Worm (Caenorhabditis elegans) whole organism, mixed stage, embryonic: ENCODE data around the gene clec-39.

Experiments
- M03D4.4 ChIP-seq: sonication (generic microtip); optimal IDR thresholded peaks from 2 replicates; lab custom pipeline; 2017; ENCODE audit warnings: mild to moderate bottlenecking, missing genetic modification characterization, missing compliant biosample characterization
- bed-3 ChIP-seq: fragments of 200-800 bp; sonication (Bioruptor generic); optimal IDR thresholded peaks from 3 replicates; lab custom pipeline; 2018; ENCODE audit warnings: mild to moderate bottlenecking, missing genetic modification characterization, moderate library complexity, missing compliant biosample characterization
- blmp-1 ChIP-seq: fragments of 150-350 bp; optimal IDR thresholded peaks from 2 replicates; lab custom pipeline; 2014; ENCODE audit warnings: missing biosample characterization, missing genetic modification characterization
- ceh-39 ChIP-seq: fragments of 150-350 bp; optimal IDR thresholded peaks from 2 replicates; lab custom pipeline; 2014; ENCODE audit warnings: missing biosample characterization, missing genetic modification characterization
- ceh-43 ChIP-seq: fragments of 200-800 bp; sonication (Bioruptor generic); optimal IDR thresholded peaks from 2 replicates; lab custom pipeline; 2018; ENCODE audit warnings: mild to moderate bottlenecking, missing genetic modification characterization, moderate library complexity, missing compliant biosample characterization
- ceh-83 ChIP-seq: fragments of 200-800 bp; sonication (Bioruptor generic); optimal IDR thresholded peaks from 2 replicates; lab custom pipeline; 2018; ENCODE audit warnings: mild to moderate bottlenecking, missing genetic modification characterization, missing compliant biosample characterization
- ces-1 ChIP-seq: fragments of 150-350 bp; optimal IDR thresholded peaks from 2 replicates; lab custom pipeline; 2014; ENCODE audit warnings: missing biosample characterization, missing genetic modification reagents, missing genetic modification characterization
- cnd-1 ChIP-seq: fragments of 200-800 bp; sonication (Bioruptor generic); optimal IDR thresholded peaks from 2 replicates; lab custom pipeline; 2018; ENCODE audit warnings: mild to moderate bottlenecking, missing genetic modification characterization, missing compliant biosample characterization
- drap-1 ChIP-seq: fragments of 200-800 bp; sonication (Bioruptor generic); optimal IDR thresholded peaks from 3 replicates; lab custom pipeline; 2018; ENCODE audit warnings: mild to moderate bottlenecking, missing genetic modification characterization, missing compliant biosample characterization
- elt-1 ChIP-seq: sonication (generic microtip); optimal IDR thresholded peaks from 2 replicates; lab custom pipeline; 2017; ENCODE audit warnings: missing genetic modification characterization, mild to moderate bottlenecking, missing compliant biosample characterization, antibody characterized with exemption, moderate library complexity, borderline replicate concordance; ENCODE audit not compliant: insufficient read depth
- elt-3 ChIP-seq: fragments of 150-350 bp; optimal IDR thresholded peaks from 2 replicates; lab custom pipeline; 2014; ENCODE audit warnings: missing biosample characterization, missing genetic modification characterization
- flh-1 ChIP-seq: fragments of 200-800 bp; sonication (Bioruptor generic); optimal IDR thresholded peaks from 2 replicates; lab custom pipeline; 2018; ENCODE audit warnings: mild to moderate bottlenecking, missing genetic modification characterization, moderate library complexity, missing compliant biosample characterization
- hlh-1 ChIP-seq: fragments of 150-350 bp; optimal IDR thresholded peaks from 2 replicates; lab custom pipeline; 2014; ENCODE audit warnings: missing biosample characterization, missing genetic modification reagents, missing genetic modification characterization
- lin-13 ChIP-seq: fragments of 150-350 bp; optimal IDR thresholded peaks from 2 replicates; lab custom pipeline; 2014; ENCODE audit warnings: missing biosample characterization, missing genetic modification characterization
- lin-32 ChIP-seq: fragments of 200-800 bp; sonication (Bioruptor generic); optimal IDR thresholded peaks from 2 replicates; lab custom pipeline; 2018; ENCODE audit warnings: mild to moderate bottlenecking, missing genetic modification characterization, missing compliant biosample characterization
- lsy-2 ChIP-seq: fragments of 150-350 bp; optimal IDR thresholded peaks from 2 replicates; lab custom pipeline; 2014; ENCODE audit warnings: missing biosample characterization, missing genetic modification characterization
- mab-5 ChIP-seq: fragments of 150-350 bp; optimal IDR thresholded peaks from 2 replicates; lab custom pipeline; 2014; ENCODE audit warnings: missing biosample characterization, missing genetic modification characterization
- mep-1 ChIP-seq: fragments of 150-350 bp; optimal IDR thresholded peaks from 2 replicates; lab custom pipeline; 2017; ENCODE audit warnings: missing biosample characterization, missing genetic modification reagents, missing genetic modification characterization, inconsistent platforms
- mls-2 ChIP-seq: sonication (generic microtip); optimal IDR thresholded peaks from 2 replicates; lab custom pipeline; 2016; ENCODE audit warnings: mild to moderate bottlenecking, missing genetic modification characterization, moderate library complexity, missing compliant biosample characterization
- nhr-2 ChIP-seq: fragments of 150-350 bp; optimal IDR thresholded peaks from 2 replicates; lab custom pipeline; 2014; ENCODE audit warnings: missing biosample characterization, missing genetic modification characterization
- nhr-237 ChIP-seq: fragments of 150-350 bp; optimal IDR thresholded peaks from 2 replicates; lab custom pipeline; 2014; ENCODE audit warnings: missing biosample characterization, missing genetic modification characterization
- nhr-28 ChIP-seq: fragments of 150-350 bp; optimal IDR thresholded peaks from 2 replicates; lab custom pipeline; 2014; ENCODE audit warnings: missing biosample characterization, missing genetic modification characterization
- nhr-76 ChIP-seq: sonication (generic microtip); optimal IDR thresholded peaks from 2 replicates; lab custom pipeline; 2017; ENCODE audit warnings: missing biosample characterization, missing genetic modification characterization
- pha-4 ChIP-seq: fragments of 150-350 bp; optimal IDR thresholded peaks from 2 replicates; lab custom pipeline; 2018; ENCODE audit warnings: missing biosample characterization, missing genetic modification reagents, missing genetic modification characterization
- sem-2 ChIP-seq: fragments of 200-800 bp; sonication (Bioruptor generic); optimal IDR thresholded peaks from 2 replicates; lab custom pipeline; 2018; ENCODE audit warnings: mild to moderate bottlenecking, missing genetic modification characterization, missing compliant biosample characterization
- snpc-4 ChIP-seq: fragments of 150-350 bp; optimal IDR thresholded peaks from 2 replicates; lab custom pipeline; 2014; ENCODE audit warnings: missing biosample characterization, missing genetic modification characterization
- sptf-1 ChIP-seq: sonication (generic microtip); optimal IDR thresholded peaks from 2 replicates; lab custom pipeline; 2017; ENCODE audit warnings: mild to moderate bottlenecking, missing genetic modification characterization, moderate library complexity, missing compliant biosample characterization
- tbx-8 ChIP-seq: fragments of 200-800 bp; sonication (Bioruptor generic); optimal IDR thresholded peaks from 2 replicates; lab custom pipeline; 2018; ENCODE audit warnings: mild to moderate bottlenecking, missing genetic modification characterization, moderate library complexity, missing compliant biosample characterization
- unc-120 ChIP-seq: sonication (generic microtip); optimal IDR thresholded peaks from 2 replicates; lab custom pipeline; 2017; ENCODE audit warnings: missing genetic modification characterization, missing compliant biosample characterization; ENCODE audit not compliant: poor library complexity, severe bottlenecking
- unc-62 ChIP-seq: fragments of 150-350 bp; optimal IDR thresholded peaks from 2 replicates; lab custom pipeline; 2014; ENCODE audit warnings: missing biosample characterization, missing genetic modification reagents, missing genetic modification characterization
- zip-8 ChIP-seq: fragments of 150-350 bp; optimal IDR thresholded peaks from 2 replicates; lab custom pipeline; 2014; ENCODE audit warnings: missing biosample characterization, missing genetic modification characterization

Gene clec-39

DNA sequence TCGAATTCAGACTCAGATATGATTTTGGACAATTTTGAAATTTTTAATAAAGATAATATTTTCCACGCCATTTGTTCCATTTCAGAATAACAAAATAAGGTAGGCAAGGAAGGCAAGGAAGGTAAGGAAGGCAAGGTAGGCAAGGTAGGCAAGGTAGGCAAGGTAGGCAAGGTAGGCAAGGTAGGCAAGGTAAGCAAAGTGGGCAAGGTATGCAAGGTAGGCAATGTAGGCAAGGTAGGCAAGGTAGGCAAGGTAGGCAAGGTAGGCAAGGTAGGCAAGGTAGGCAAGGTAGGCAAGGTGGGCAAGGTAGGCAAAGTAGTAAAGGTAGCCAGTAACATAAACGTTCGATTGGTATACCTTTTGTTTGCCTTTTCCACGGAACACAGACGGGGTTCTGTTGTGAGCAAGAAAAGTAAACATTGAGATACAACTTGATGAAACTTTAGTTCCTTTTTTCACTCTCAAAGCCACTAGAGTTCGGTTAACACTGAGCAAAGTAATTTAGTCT lies 39.3 kb upstream of the clec-39 start, which contains the start of gene Y70C5C.1:
Y70C5C.1 (plus strand) TSS at position 458 of the 508 bp plus-strand sequence.
- TF ChIP-seq mep-1 (tag; lab: Kevin White, UChicago) (no peak), unc-120 (tag; lab: Kevin White, UChicago) (no peak), flh-1 (GFP tag; lab: Kevin White, UChicago) (peak; percentile 12), nhr-28 (tag; lab: Kevin White, UChicago) (no peak), zip-8 (tag; lab: Kevin White, UChicago) (no peak), ceh-39 (tag; lab: Kevin White, UChicago) (no peak), drap-1 (GFP tag; lab: Kevin White, UChicago) (peak; percentile 51), sem-2 (peak; percentile 1), nhr-237 (tag; lab: Kevin White, UChicago) (no peak), sptf-1 (tag; lab: Kevin White, UChicago) (peak; percentile 79), lin-32 (peak; percentile 16), snpc-4 (tag; lab: Kevin White, UChicago) (no peak), M03D4.4 (tag; lab: Kevin White, UChicago) (peak; percentile 32), nhr-2 (tag; lab: Kevin White, UChicago) (no peak), ceh-43 (peak; percentile 10), ces-1 (GFP tag; lab: Kevin White, UChicago) (no peak), bed-3 (GFP tag; lab: Kevin White, UChicago) (peak; percentile 49), tbx-8 (no peak), mab-5 (tag; lab: Kevin White, UChicago) (no peak), elt-3 (tag; lab: Kevin White, UChicago) (no peak), cnd-1 (tag; lab: Kevin White, UChicago) (peak; percentile 32), ceh-83 (GFP tag; lab: Kevin White, UChicago) (peak; percentile 14), mls-2 (tag; lab: Kevin White, UChicago) (peak; percentile 80)

DNA sequence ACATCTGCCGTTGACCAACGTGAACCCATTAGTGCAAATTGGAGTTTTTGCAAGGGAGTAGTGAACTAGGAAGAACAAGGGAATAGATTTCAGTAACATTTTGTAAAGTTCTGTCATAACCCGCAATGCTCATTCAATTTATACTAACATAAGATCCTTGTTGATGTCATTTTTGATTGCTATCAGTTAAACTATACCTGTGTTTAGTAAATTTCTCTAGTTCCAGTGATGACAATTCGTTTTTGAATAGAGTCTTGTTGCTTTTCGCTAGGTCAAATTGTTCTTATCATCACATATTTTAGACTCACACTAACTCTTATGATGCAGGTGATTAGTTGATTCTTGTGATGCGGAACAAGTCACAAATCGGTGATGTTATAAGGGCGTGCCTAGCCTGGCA lies 32.5 kb upstream of the clec-39 start, which contains the start of gene clec-9:
clec-9 (minus strand) TSS at position 101 of the 400 bp plus-strand sequence.
- TF ChIP-seq hlh-1 (tag; lab: Kevin White, UChicago) (no peak), blmp-1 (no peak), lin-13 (no peak), ceh-39 (tag; lab: Kevin White, UChicago) (no peak), pha-4 (no peak), lsy-2 (no peak), nhr-76 (tag; lab: Kevin White, UChicago) (no peak), zip-8 (tag; lab: Kevin White, UChicago) (no peak), nhr-28 (tag; lab: Kevin White, UChicago) (no peak)

DNA sequence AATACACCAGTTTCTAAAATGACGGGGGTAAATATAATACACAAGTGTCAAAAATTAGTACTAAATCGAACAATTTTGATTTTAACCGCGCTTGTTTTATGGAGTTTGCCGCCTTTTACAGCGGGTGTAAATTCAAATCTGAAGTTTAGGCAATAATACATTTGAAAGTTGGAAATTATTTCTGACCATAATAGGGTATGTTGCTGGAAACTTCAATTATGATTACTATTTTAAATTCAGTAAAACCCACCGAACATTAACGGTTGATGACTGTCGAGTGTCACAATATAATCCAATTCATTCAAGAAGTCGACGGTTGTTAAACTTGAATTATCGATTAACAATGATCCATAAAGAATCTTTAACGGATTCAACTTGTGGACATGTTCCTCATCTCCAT lies 25.3 kb upstream of the clec-39 start:
- TF ChIP-seq elt-3 (tag; lab: Kevin White, UChicago) (no peak), hlh-1 (tag; lab: Kevin White, UChicago) (no peak), elt-1 (tag; lab: Kevin White, UChicago) (no peak)

DNA sequence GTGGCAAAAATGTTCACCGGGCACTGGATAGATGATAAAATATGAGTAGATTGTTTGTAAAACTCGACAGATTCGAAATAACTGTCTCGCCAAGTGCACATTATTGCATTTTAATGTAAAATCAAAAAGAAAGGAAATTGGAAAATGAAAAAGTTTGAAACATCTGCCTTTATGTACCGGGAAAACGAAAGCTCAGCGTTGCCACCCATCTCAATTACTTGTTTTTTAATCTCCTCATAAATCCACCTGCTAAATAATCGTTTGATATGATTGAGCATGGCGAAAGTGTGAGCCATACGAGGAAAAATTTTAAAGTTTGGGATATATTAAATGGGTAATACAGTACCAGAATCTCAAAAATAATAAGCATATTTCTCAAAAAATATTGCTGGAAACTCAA lies 22.5 kb upstream of the clec-39 start, which contains the start of gene srh-137:
srh-137 (minus strand) TSS at position 101 of the 400 bp plus-strand sequence.
- TF ChIP-seq sem-2, result no peak
- no peak for TF ChIP-seq nhr-76 (tag; lab: Kevin White, UChicago)
- TF ChIP-seq ceh-39 (tag; lab: Kevin White, UChicago), result no peak
- no peak for TF ChIP-seq zip-8 (tag; lab: Kevin White, UChicago)
- TF ChIP-seq nhr-2 (tag; lab: Kevin White, UChicago), result no peak
- no peak for TF ChIP-seq mab-5 (tag; lab: Kevin White, UChicago)
- TF ChIP-seq ceh-43, result no peak

DNA sequence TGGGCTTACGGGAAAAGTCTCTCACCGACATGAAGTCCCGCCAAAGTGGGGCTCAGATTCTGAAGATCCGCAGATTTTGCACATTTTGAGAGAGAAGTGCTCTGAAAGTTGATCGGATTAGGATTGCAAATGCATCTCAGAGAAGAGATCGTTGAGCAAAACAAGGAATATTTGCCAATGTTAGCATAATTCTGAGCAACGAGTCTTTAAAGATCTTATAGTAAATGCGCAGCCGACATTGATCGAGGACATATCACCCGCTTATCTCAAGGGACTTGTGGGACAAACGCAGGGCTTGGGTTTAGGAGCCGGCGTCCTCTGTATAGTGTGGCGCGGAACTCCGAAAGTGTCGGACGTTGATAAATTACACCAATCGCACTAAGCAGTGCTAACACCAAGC lies 15.3 kb upstream of the clec-39 start, which contains the start of gene nhr-112:
nhr-112 (minus strand) TSS at position 101 of the 400 bp plus-strand sequence.
- no peak for TF ChIP-seq flh-1 (GFP tag; lab: Kevin White, UChicago)
- no peak for TF ChIP-seq unc-62 (GFP tag; lab: Kevin White, UChicago)
- TF ChIP-seq mep-1 (tag; lab: Kevin White, UChicago), result no peak
- no peak for TF ChIP-seq M03D4.4 (tag; lab: Kevin White, UChicago)
- TF ChIP-seq nhr-237 (tag; lab: Kevin White, UChicago), result no peak
- TF ChIP-seq ces-1 (GFP tag; lab: Kevin White, UChicago), result no peak
- TF ChIP-seq ceh-83 (GFP tag; lab: Kevin White, UChicago), result no peak
- TF ChIP-seq unc-120 (tag; lab: Kevin White, UChicago), result no peak
- no peak for TF ChIP-seq pha-4
- no peak for TF ChIP-seq nhr-28 (tag; lab: Kevin White, UChicago)
- TF ChIP-seq sptf-1 (tag; lab: Kevin White, UChicago), result no peak
- TF ChIP-seq, all 35 proteins: peak for 0
